Fruit fly (Drosophila melanogaster) whole organism, larva: ENCODE data around the gene CG7148.

Source experiments
- noc ChIP-seq: fragments of 200-800 bp; sonication (Bioruptor generic); optimal IDR thresholded peaks from 3 replicates; lab custom pipeline; 2019; ENCODE audit warnings: missing biosample characterization, mild to moderate bottlenecking, missing genetic modification characterization, moderate library complexity

The CG7148 gene

dm6 chr3L:21832203-21833160, at the start of gene CG7148, which contains the start of gene Nopp140:
TSS of gene CG7148 (minus strand) at chr3L:21832253.
TSS of gene Nopp140 (plus strand) at chr3L:21832774.
- peak; percentile 63 for TF ChIP-seq noc (tag; lab: Kevin White, UChicago)

DNA sequence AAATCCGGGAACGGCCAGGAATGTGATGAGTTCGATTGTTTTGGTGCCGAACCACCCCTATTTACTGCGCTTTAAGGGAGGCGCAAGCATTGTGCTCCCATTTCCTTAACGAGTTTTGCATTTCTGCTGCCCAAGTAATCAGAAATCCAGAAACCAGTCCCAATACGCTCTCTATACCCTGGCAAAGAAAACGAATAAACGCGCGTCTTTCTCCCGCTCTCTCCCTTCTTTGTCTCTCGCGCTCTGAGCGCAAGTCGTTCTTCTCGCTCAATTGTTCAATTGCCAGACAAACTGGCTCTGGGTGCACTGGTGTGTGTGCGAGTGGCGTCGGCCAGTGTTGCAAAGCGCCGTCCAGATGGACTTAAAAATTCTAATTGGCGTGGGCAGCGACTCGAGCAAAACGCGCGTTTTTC, 48.4 kb upstream of the CG7148 start:
- TF ChIP-seq noc (tag; lab: Kevin White, UChicago): peak; percentile 90

DNA sequence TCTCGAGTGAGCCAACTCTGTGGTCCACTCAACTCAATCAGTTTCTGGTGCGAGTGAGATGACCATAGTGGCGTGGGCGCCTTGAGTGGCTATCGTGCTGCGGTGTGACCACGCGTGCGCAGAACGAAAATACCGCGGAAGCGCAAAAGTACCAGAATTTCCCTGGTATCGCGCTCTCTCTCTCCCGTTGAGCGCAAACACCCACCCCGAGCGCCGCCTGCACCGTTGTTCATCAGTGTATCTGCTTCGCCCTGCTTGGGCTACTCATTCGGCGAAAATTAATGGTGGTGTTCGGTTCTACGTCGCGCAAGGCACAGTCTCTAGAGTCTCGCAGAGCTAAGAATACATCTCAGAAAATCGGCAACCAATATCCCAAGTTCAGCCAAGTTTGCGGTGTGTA, 47.3 kb upstream of the CG7148 start:
- TF ChIP-seq noc (tag; lab: Kevin White, UChicago): peak; percentile 32

dm6 chr3L:21878285-21878684, 46.2 kb upstream of the CG7148 start:
- TF ChIP-seq noc (tag; lab: Kevin White, UChicago): no peak

- TF ChIP-seq noc (tag; lab: Kevin White, UChicago): no peak
Observed at dm6 chr3L:21871804-21872203, 39.8 kb upstream of the CG7148 start.

DNA sequence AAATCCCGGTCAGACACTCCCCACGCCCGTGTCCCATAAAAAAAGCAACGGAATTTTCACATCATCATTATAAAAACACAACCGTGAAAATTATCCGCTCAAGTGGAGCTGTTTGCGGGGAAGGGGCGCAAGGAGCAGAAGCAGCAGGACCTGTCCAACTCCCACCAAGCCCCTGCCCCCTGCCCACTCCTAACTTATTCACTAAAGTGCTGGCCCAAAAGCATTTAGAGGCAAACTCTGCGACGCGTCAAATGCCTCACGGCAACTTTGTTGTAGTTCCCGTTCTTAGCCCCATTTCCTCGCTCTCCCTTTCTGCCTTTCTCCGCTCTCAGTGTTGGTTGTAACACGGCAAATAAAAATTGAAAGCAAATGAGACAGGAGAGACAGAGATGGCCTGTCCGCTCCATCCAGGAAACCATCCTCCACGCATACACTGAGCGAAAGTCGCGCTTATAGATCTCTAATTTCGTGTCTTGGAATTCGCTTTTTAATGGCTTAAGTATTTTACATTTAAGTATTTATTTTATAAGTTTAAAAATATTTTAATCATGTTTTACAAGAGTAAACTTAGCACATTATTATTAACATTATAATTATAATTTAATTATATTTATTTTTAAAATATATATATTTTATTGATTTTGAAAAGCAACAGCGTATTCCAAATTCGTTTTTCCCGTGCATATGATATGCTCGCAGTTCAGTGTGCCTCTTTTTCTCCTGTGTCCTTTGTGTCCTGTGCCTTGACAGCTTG, 27.4 kb upstream of the CG7148 start:
- no peak for TF ChIP-seq noc (tag; lab: Kevin White, UChicago)

DNA sequence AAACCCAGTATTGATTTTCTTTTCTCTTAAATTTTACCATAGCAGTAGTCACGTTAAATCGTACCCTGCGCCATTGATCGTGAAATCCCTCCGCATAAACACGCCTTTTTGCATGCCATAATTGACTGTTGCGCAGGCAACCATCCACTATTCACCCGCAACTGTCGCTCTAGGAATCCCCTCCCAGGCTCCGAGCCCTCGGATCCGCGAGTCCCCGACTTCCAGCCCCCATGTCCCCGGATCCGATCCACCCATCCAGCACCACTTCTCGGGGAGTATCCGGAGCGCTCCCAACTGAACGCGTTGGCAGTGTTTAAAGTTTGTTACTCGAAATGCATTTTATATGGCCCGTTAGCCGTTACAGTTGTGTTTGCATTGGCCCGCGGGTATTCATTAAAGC, 16.3 kb upstream of the CG7148 start:
- TF ChIP-seq noc (tag; lab: Kevin White, UChicago): no peak

dm6 chr3L:21846591-21846990, 14.5 kb upstream of the CG7148 start:
- no peak for TF ChIP-seq noc (tag; lab: Kevin White, UChicago)

DNA sequence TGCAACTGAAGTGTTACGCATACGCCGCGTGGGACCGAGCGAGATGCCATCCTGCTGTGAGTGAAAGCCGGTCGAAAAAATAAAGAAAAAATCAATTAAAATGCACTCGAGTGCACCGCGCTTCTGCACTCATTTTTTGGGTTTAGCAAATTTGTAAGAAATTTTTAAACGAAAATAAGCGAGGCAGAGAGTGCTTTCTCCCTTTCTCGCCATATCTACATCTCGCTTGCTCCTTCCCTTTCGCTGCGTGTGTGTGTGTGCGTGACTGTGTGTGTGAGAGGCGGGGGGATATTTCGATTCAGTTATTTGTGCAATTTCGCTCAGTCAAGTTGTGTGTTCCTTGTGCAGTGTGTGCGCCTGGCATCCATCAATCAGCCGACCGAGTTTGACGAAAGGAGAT, 12.4 kb upstream of the CG7148 start, which contains the start of gene mub:
TSS of gene mub (plus strand) at position 301 of the 400 bp plus-strand sequence.
- no peak for TF ChIP-seq noc (tag; lab: Kevin White, UChicago)

- no peak for TF ChIP-seq noc (tag; lab: Kevin White, UChicago)
Observed at dm6 chr3L:21843307-21843706, 11.3 kb upstream of the CG7148 start.

dm6 chr3L:21842286-21842685, 10.2 kb upstream of the CG7148 start, which contains the start of gene CG14563:
TSS of gene CG14563 (minus strand) at chr3L:21842386.
- TF ChIP-seq noc (tag; lab: Kevin White, UChicago): no peak

DNA sequence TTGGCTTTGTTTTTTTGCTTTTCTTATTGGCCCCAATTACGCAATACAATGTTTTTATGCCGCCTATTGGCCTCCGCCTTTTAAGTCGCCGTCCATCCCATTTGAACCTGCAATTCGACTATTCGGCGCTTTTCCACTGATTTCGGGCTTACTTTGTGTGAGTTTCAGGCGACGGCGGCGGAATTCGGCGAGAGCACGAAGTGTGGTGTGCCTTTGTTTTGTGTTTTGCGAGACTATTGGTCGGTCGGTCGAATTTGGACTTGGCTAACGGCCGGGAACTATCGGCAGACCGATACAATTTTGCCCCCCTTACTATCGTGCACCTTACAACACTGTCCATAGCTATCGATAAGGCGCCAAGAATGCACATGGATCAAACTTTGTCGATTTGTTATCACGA, 9.0 kb upstream of the CG7148 start, which contains the start of gene P5CDh1:
TSS of gene P5CDh1 (minus strand) at position 278 of the 400 bp plus-strand sequence.
- no peak for TF ChIP-seq noc (tag; lab: Kevin White, UChicago)

dm6 chr3L:21840642-21840987, 8.6 kb upstream of the CG7148 start:
- TF ChIP-seq noc (tag; lab: Kevin White, UChicago): no peak

DNA sequence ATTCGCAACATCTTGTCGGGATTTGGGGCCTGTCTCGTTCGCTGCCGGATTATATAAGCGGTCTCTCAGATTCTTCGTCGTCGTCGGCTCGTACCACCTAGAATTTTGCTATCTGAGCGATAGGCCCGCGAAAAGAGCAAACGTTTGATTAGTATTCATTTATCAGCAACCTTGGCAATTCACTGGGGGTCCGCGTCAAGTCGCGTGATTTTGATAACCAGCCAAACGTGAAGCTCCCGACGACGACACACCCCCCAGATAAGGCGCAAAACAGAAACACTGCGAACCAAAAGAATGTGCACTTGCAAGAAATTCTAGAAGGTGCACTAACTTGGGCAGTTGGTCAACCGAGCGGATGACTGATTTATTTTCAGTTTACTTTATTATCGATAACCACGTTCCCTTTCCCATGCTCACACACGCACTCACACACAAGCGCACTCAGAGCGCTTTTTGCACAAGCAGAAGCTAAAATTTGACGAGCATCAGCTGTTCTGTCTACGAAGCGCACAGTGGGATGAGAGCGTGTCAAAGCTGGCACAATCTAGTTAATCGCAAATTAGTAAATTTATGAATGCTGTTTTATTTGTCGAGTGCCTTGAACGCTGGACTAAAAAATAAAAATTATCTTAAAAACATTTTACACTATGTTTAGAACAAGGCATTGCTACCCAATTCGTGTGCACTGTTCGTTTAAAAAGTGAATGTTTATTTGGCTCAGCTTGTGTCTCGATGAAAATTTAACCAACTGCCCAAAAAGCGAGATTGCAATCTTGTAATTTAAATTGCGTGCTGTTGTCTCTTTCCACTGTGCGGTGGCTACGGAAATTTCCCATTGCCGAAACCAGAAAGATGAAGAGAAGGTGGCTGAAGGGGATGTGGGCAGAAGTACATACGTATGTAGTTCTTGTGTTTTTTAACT, 7.9 kb upstream of the CG7148 start:
- peak; percentile 87 for TF ChIP-seq noc (tag; lab: Kevin White, UChicago)

dm6 chr3L:21835569-21835968, 3.5 kb upstream of the CG7148 start:
- TF ChIP-seq noc (tag; lab: Kevin White, UChicago): no peak
